Worm (Caenorhabditis elegans) whole organism, midembryonic: ENCODE data around the gene lido-10.

Source experiments
- T22C8.4 ChIP-seq: fragments of 200-800 bp; sonication (Bioruptor generic); IDR thresholded peaks from 2 replicates; pipeline ENCODE4 v1.3.6; 2022; ENCODE audit warnings: missing genetic modification characterization, missing compliant biosample characterization
- cog-1 ChIP-seq: sonication (generic microtip); optimal IDR thresholded peaks from 2 replicates; lab custom pipeline; 2016; ENCODE audit warnings: missing genetic modification characterization, missing compliant biosample characterization
- flt-1 ChIP-seq: fragments of 200-800 bp; sonication (Bioruptor generic); IDR thresholded peaks from 2 replicates; pipeline ENCODE4 v1.3.6; 2022; ENCODE audit warnings: missing genetic modification characterization, missing compliant biosample characterization
- med-1 ChIP-seq: sonication (generic microtip); optimal IDR thresholded peaks from 2 replicates; lab custom pipeline; 2017; ENCODE audit warnings: missing genetic modification characterization, mild to moderate bottlenecking, missing compliant biosample characterization, antibody characterized with exemption, missing genetic modification reagents; ENCODE audit not compliant: insufficient read depth
- ref-1 ChIP-seq: fragments of 200-800 bp; sonication (Bioruptor generic); conservative IDR thresholded peaks from 2 replicates; pipeline ENCODE4 v1.3.6; 2022; ENCODE audit warnings: missing genetic modification reagents, missing genetic modification characterization, missing compliant biosample characterization
- tab-1 ChIP-seq: fragments of 200-800 bp; sonication (Bioruptor generic); IDR thresholded peaks from 2 replicates; pipeline ENCODE4 v1.3.6; 2022; ENCODE audit warnings: missing genetic modification characterization, missing compliant biosample characterization
- ztf-29 ChIP-seq: fragments of 200-800 bp; sonication (Bioruptor generic); IDR thresholded peaks from 2 replicates; pipeline ENCODE4 v1.3.6; 2022; ENCODE audit warnings: missing genetic modification reagents, missing genetic modification characterization, missing compliant biosample characterization

- TF ChIP-seq cog-1 (no peak), flt-1 (no peak), ztf-29 (no peak), ref-1 (GFP tag; lab: Robert Waterston, UW) (no peak), tab-1 (GFP tag; lab: Robert Waterston, UW) (no peak), med-1 (no peak), T22C8.4 (GFP tag; lab: Robert Waterston, UW) (no peak)
Observed at ce11 chrII:2962531-2963164, 39.7 kb upstream of the lido-10 start.
